Worm (Caenorhabditis elegans) whole organism, late embryonic: ENCODE measurements around the gene B0281.1.

Experiments used
- C08G9.2 ChIP-seq: sonication (generic microtip); optimal IDR thresholded peaks from 2 replicates; lab custom pipeline; 2016; ENCODE audit warnings: mild to moderate bottlenecking, missing genetic modification characterization, moderate library complexity, missing compliant biosample characterization
- T23F11.4 ChIP-seq: fragments of 200-800 bp; sonication (Bioruptor generic); optimal IDR thresholded peaks from 2 replicates; lab custom pipeline; 2018; ENCODE audit warnings: mild to moderate bottlenecking, missing genetic modification characterization, missing compliant biosample characterization
- Y22D7AL.16 ChIP-seq: sonication (generic microtip); optimal IDR thresholded peaks from 2 replicates; lab custom pipeline; 2016; ENCODE audit warnings: missing genetic modification characterization, missing compliant biosample characterization
- ceh-18 ChIP-seq: sonication (generic microtip); optimal IDR thresholded peaks from 2 replicates; lab custom pipeline; 2016; ENCODE audit warnings: missing genetic modification characterization, missing compliant biosample characterization
- ceh-22 ChIP-seq: sonication (generic microtip); optimal IDR thresholded peaks from 2 replicates; lab custom pipeline; 2017; ENCODE audit warnings: missing biosample characterization, missing genetic modification characterization
- ceh-30 ChIP-seq: fragments of 150-350 bp; optimal IDR thresholded peaks from 2 replicates; lab custom pipeline; 2014; ENCODE audit warnings: missing biosample characterization, missing genetic modification characterization
- ceh-34 ChIP-seq: sonication (generic microtip); optimal IDR thresholded peaks from 2 replicates; lab custom pipeline; 2016; ENCODE audit warnings: mild to moderate bottlenecking, missing genetic modification characterization, missing compliant biosample characterization
- ceh-6 ChIP-seq: fragments of 200-800 bp; sonication (Bioruptor generic); optimal IDR thresholded peaks from 2 replicates; lab custom pipeline; 2018; ENCODE audit warnings: mild to moderate bottlenecking, missing genetic modification characterization, missing compliant biosample characterization
- che-1 ChIP-seq: sonication (generic microtip); optimal IDR thresholded peaks from 2 replicates; lab custom pipeline; 2016; ENCODE audit warnings: mild to moderate bottlenecking, missing genetic modification characterization, missing compliant biosample characterization
- dmd-4 ChIP-seq: sonication (generic microtip); optimal IDR thresholded peaks from 2 replicates; lab custom pipeline; 2016; ENCODE audit warnings: borderline replicate concordance, missing genetic modification characterization, missing compliant biosample characterization
- elt-4 ChIP-seq: sonication (generic microtip); optimal IDR thresholded peaks from 2 replicates; lab custom pipeline; 2016; ENCODE audit warnings: missing genetic modification characterization, missing compliant biosample characterization
- ets-4 ChIP-seq: sonication (generic microtip); optimal IDR thresholded peaks from 2 replicates; lab custom pipeline; 2016; ENCODE audit warnings: missing genetic modification characterization, missing compliant biosample characterization
- eyg-1 ChIP-seq: sonication (generic microtip); optimal IDR thresholded peaks from 2 replicates; lab custom pipeline; 2016; ENCODE audit warnings: missing genotype, missing genetic modification characterization, missing compliant biosample characterization
- fax-1 ChIP-seq: sonication (generic microtip); optimal IDR thresholded peaks from 2 replicates; lab custom pipeline; 2016; ENCODE audit warnings: missing genotype, missing genetic modification characterization, missing compliant biosample characterization
- fkh-10 ChIP-seq: fragments of 150-350 bp; optimal IDR thresholded peaks from 2 replicates; lab custom pipeline; 2014; ENCODE audit warnings: missing biosample characterization, missing genetic modification reagents, missing genetic modification characterization
- fkh-6 ChIP-seq: sonication (generic microtip); optimal IDR thresholded peaks from 2 replicates; lab custom pipeline; 2016; ENCODE audit warnings: missing genetic modification characterization, missing compliant biosample characterization
- gmeb-2 ChIP-seq: sonication (generic microtip); optimal IDR thresholded peaks from 2 replicates; lab custom pipeline; 2016; ENCODE audit warnings: missing genetic modification characterization, inconsistent platforms, missing compliant biosample characterization
- hlh-6 ChIP-seq: sonication (generic microtip); optimal IDR thresholded peaks from 2 replicates; lab custom pipeline; 2016; ENCODE audit warnings: missing genotype, missing genetic modification characterization, missing compliant biosample characterization
- hlh-8 ChIP-seq: sonication (generic microtip); optimal IDR thresholded peaks from 2 replicates; lab custom pipeline; 2016; ENCODE audit warnings: missing genotype, missing genetic modification characterization, missing compliant biosample characterization
- lim-6 ChIP-seq: sonication (generic microtip); optimal IDR thresholded peaks from 2 replicates; lab custom pipeline; 2016; ENCODE audit warnings: missing genetic modification characterization, missing compliant biosample characterization
- lin-11 ChIP-seq: fragments of 200-800 bp; sonication (Bioruptor generic); optimal IDR thresholded peaks from 2 replicates; lab custom pipeline; 2018; ENCODE audit warnings: mild to moderate bottlenecking, missing genetic modification characterization, missing compliant biosample characterization
- madf-2 ChIP-seq: sonication (generic microtip); optimal IDR thresholded peaks from 2 replicates; lab custom pipeline; 2017; ENCODE audit warnings: missing genetic modification characterization, missing compliant biosample characterization
- mec-3 ChIP-seq: sonication (generic microtip); optimal IDR thresholded peaks from 2 replicates; lab custom pipeline; 2016; ENCODE audit warnings: borderline replicate concordance, missing genetic modification characterization, missing compliant biosample characterization
- nfya-1 ChIP-seq: sonication (generic microtip); optimal IDR thresholded peaks from 2 replicates; lab custom pipeline; 2017; ENCODE audit warnings: missing genetic modification characterization, mild to moderate bottlenecking, missing compliant biosample characterization, antibody characterized with exemption, moderate library complexity
- nhr-232 ChIP-seq: sonication (generic microtip); optimal IDR thresholded peaks from 2 replicates; lab custom pipeline; 2016; ENCODE audit warnings: missing genetic modification characterization, missing compliant biosample characterization
- odd-2 ChIP-seq: sonication (generic microtip); optimal IDR thresholded peaks from 2 replicates; lab custom pipeline; 2017; ENCODE audit warnings: antibody characterized with exemption, mild to moderate bottlenecking, missing genetic modification characterization, missing compliant biosample characterization
- pat-9 ChIP-seq: fragments of 200-800 bp; sonication (Bioruptor generic); optimal IDR thresholded peaks from 2 replicates; lab custom pipeline; 2018; ENCODE audit warnings: mild to moderate bottlenecking, missing genetic modification characterization, moderate library complexity, missing compliant biosample characterization
- pha-4 ChIP-seq: fragments of 150-350 bp; optimal IDR thresholded peaks from 2 replicates; lab custom pipeline; 2018; ENCODE audit warnings: missing biosample characterization, missing genetic modification reagents, missing genetic modification characterization
- ref-2 ChIP-seq: sonication (generic microtip); optimal IDR thresholded peaks from 2 replicates; lab custom pipeline; 2016; ENCODE audit warnings: missing genetic modification characterization, missing compliant biosample characterization
- rnt-1 ChIP-seq: sonication (generic microtip); optimal IDR thresholded peaks from 2 replicates; lab custom pipeline; 2016; ENCODE audit warnings: missing genetic modification characterization, missing compliant biosample characterization
- sox-2 ChIP-seq: fragments of 200-800 bp; sonication (Bioruptor generic); IDR thresholded peaks from 2 replicates; pipeline ENCODE4 v1.3.6; 2022; ENCODE audit warnings: missing genetic modification reagents, missing genetic modification characterization, missing compliant biosample characterization
- sox-4 ChIP-seq: sonication (generic microtip); optimal IDR thresholded peaks from 2 replicates; lab custom pipeline; 2017; ENCODE audit warnings: mild to moderate bottlenecking, missing genetic modification characterization, inconsistent platforms, missing compliant biosample characterization
- syd-9 ChIP-seq: sonication (generic microtip); optimal IDR thresholded peaks from 2 replicates; lab custom pipeline; 2016; ENCODE audit warnings: mild to moderate bottlenecking, missing genetic modification characterization, moderate library complexity, missing compliant biosample characterization
- tbx-2 ChIP-seq: sonication (generic microtip); optimal IDR thresholded peaks from 2 replicates; lab custom pipeline; 2016; ENCODE audit warnings: missing genetic modification characterization, missing compliant biosample characterization
- ttx-3 ChIP-seq: sonication (generic microtip); optimal IDR thresholded peaks from 2 replicates; lab custom pipeline; 2016; ENCODE audit warnings: missing genetic modification reagents, missing genetic modification characterization, missing compliant biosample characterization
- unc-55 ChIP-seq: sonication (generic microtip); optimal IDR thresholded peaks from 2 replicates; lab custom pipeline; 2017; ENCODE audit warnings: missing biosample characterization, missing genetic modification reagents, missing genetic modification characterization

The B0281.1 gene

DNA sequence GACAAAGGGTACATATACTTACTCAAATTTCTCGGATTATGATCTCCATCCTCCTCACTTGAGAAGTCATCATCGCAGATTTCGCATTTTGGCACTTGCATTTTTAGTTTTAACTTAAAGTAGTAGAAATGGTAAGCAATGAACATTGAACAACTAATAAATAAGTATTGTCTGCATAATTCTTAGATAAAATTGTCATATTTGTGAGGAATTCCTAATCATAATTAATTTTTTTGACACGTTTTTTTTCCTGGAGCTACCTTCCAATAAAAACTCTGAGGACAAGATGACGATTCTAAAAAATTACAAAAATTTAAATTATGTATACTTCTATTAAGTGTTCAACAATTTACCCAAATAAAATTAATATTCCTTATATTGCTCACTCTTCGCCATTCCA is at the start of gene B0281.1, which contains the start of gene trim-21:
TSS of gene B0281.1 (plus strand) at position 321 of the 400 bp plus-strand sequence.
TSS of gene trim-21 (minus strand) at position 101 of the 400 bp plus-strand sequence.
- TF ChIP-seq lim-6: no peak
- TF ChIP-seq nhr-232 (tag; lab: Kevin White, UChicago): no peak
- no peak for TF ChIP-seq ets-4 (tag; lab: Kevin White, UChicago)
- TF ChIP-seq rnt-1 (tag; lab: Kevin White, UChicago): no peak
- no peak for TF ChIP-seq mec-3 (tag; lab: Kevin White, UChicago)
- no peak for TF ChIP-seq fax-1 (tag; lab: Kevin White, UChicago)
- TF ChIP-seq fkh-10 (GFP tag; lab: Kevin White, UChicago): no peak
- no peak for TF ChIP-seq sox-2 (GFP tag; lab: Robert Waterston, UW)
- TF ChIP-seq T23F11.4 (GFP tag; lab: Kevin White, UChicago): no peak
- TF ChIP-seq sox-4 (tag; lab: Kevin White, UChicago): no peak
- TF ChIP-seq eyg-1 (tag; lab: Kevin White, UChicago): no peak
- TF ChIP-seq hlh-8 (tag; lab: Kevin White, UChicago): no peak
- TF ChIP-seq ceh-34 (tag; lab: Kevin White, UChicago): no peak
- TF ChIP-seq pha-4: no peak
- no peak for TF ChIP-seq elt-4
- no peak for TF ChIP-seq madf-2 (tag; lab: Kevin White, UChicago)
- TF ChIP-seq ceh-18 (tag; lab: Kevin White, UChicago): no peak
- TF ChIP-seq dmd-4: no peak

- TF ChIP-seq hlh-6 (tag; lab: Kevin White, UChicago) (peak; percentile 15), pat-9 (tag; lab: Kevin White, UChicago) (no peak)
Observed at ce11 chrII:2273750-2274149, 39.1 kb upstream of the B0281.1 start.

DNA sequence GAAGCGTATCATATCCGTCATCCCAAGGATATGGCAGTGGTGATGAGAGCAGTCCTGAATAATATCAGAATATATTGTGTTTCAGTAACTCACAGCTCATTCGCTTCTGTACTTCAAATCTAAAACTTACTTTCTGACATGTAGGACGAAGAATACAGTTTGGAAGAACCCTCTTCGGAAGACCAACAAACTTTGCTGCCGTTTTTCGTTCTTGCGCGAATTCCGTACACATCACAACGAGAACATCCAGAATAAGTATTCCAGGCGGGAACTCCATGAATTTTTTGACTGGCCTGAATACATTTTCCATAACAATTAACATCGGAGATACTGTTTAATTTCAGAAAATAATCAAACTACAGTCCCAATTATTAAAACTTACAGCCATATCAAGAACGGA is 35.4 kb upstream of the B0281.1 start, which contains the start of gene K09F6.15:
TSS of gene K09F6.15 (minus strand) at position 101 of the 400 bp plus-strand sequence.
- TF ChIP-seq tbx-2 (tag; lab: Kevin White, UChicago): no peak
- no peak for TF ChIP-seq ttx-3 (tag; lab: Kevin White, UChicago)
- no peak for TF ChIP-seq rnt-1 (tag; lab: Kevin White, UChicago)
- TF ChIP-seq fkh-6: no peak
- TF ChIP-seq lin-11 (tag; lab: Kevin White, UChicago): no peak
- TF ChIP-seq pha-4: no peak
- no peak for TF ChIP-seq ref-2
- no peak for TF ChIP-seq nfya-1
- no peak for TF ChIP-seq gmeb-2 (tag; lab: Kevin White, UChicago)
- TF ChIP-seq syd-9: no peak

DNA sequence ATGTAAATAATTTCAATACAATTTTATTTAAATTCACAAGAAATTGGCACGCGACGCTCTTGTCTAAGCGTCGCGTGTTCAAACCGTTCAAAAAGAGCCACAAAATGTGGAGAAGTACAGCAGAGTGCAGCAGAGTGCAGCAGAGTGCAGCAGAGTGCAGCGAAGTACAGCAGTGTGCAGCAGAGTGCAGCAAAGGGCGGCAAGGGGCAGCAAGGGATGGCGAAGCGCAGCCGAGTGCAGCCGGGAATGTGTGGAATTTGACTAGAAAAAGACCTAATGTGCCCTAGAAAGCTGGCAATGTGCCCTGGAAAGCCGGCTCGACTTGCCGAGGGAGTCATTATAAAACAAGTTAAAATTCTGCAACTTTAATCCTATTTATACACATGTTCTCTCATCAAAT is 33.6 kb upstream of the B0281.1 start, which contains the start of gene K09F6.6:
TSS of gene K09F6.6 (minus strand) at position 43 of the 400 bp plus-strand sequence.
- TF ChIP-seq ceh-6 (GFP tag; lab: Kevin White, UChicago): no peak
- no peak for TF ChIP-seq ceh-30 (tag; lab: Kevin White, UChicago)
- no peak for TF ChIP-seq madf-2 (tag; lab: Kevin White, UChicago)
- no peak for TF ChIP-seq Y22D7AL.16 (tag; lab: Kevin White, UChicago)
- no peak for TF ChIP-seq odd-2
- no peak for TF ChIP-seq T23F11.4 (GFP tag; lab: Kevin White, UChicago)
- TF ChIP-seq mec-3 (tag; lab: Kevin White, UChicago): no peak
- no peak for TF ChIP-seq C08G9.2 (tag; lab: Kevin White, UChicago)

- no peak for TF ChIP-seq che-1 (tag; lab: Kevin White, UChicago)
- no peak for TF ChIP-seq ref-2
- TF ChIP-seq tbx-2 (tag; lab: Kevin White, UChicago): no peak
- no peak for TF ChIP-seq unc-55 (GFP tag; lab: Kevin White, UChicago)
- no peak for TF ChIP-seq pat-9 (tag; lab: Kevin White, UChicago)
- TF ChIP-seq ceh-22: no peak
Observed at ce11 chrII:2279839-2280238, 33.0 kb upstream of the B0281.1 start, which contains the start of gene K09F6.11. Gene K09F6.11, plus strand, starts transcription at chrII:2280139.
